Fruit fly (Drosophila melanogaster) whole organism, embryonic: ENCODE results near the gene sv.

Source experiments
- Asciz ChIP-seq: fragments of 200-800 bp; sonication (Bioruptor generic); optimal IDR thresholded peaks from 2 replicates; lab custom pipeline; 2017; ENCODE audit warnings: missing biosample characterization, mild to moderate bottlenecking, missing genetic modification characterization, missing genetic modification reagents
- CG10321 ChIP-seq: fragments of 200-800 bp; sonication (Bioruptor generic); IDR thresholded peaks from 2 replicates; pipeline ENCODE4 v1.3.6; 2022; ENCODE audit warnings: missing biosample characterization, missing genetic modification characterization
- CG11398 ChIP-seq: fragments of 200-800 bp; sonication (Bioruptor generic); optimal IDR thresholded peaks from 2 replicates; lab custom pipeline; 2016; ENCODE audit warnings: missing biosample characterization, missing genetic modification characterization
- CG12071 ChIP-seq: fragments of 200-800 bp; sonication (Bioruptor generic); optimal IDR thresholded peaks from 3 replicates; lab custom pipeline; 2018; ENCODE audit warnings: missing biosample characterization, mild to moderate bottlenecking, missing genetic modification characterization
- CG12391 ChIP-seq: fragments of 200-800 bp; sonication (Bioruptor generic); optimal IDR thresholded peaks from 3 replicates; lab custom pipeline; 2018; ENCODE audit warnings: missing biosample characterization, mild to moderate bottlenecking, missing genetic modification characterization, moderate library complexity
- CG13894 ChIP-seq: fragments of 200-800 bp; sonication (Bioruptor generic); optimal IDR thresholded peaks from 3 replicates; lab custom pipeline; 2018; ENCODE audit warnings: missing biosample characterization, mild to moderate bottlenecking, missing genetic modification characterization, moderate library complexity
- CG15269 ChIP-seq: fragments of 200-800 bp; sonication (Bioruptor generic); optimal IDR thresholded peaks from 2 replicates; lab custom pipeline; 2018; ENCODE audit warnings: missing biosample characterization, mild to moderate bottlenecking, missing genetic modification characterization, moderate library complexity
- CG1602 ChIP-seq: fragments of 200-800 bp; sonication (Bioruptor generic); optimal IDR thresholded peaks from 3 replicates; lab custom pipeline; 2016; ENCODE audit warnings: missing biosample characterization, missing genetic modification characterization
- CG16813 ChIP-seq: fragments of 200-800 bp; sonication (Bioruptor generic); IDR thresholded peaks from 3 replicates; pipeline ENCODE4 v1.3.6; 2022; ENCODE audit warnings: missing biosample characterization, missing genetic modification characterization; ENCODE audit not compliant: partially characterized antibody
- CG17802 ChIP-seq: fragments of 200-800 bp; sonication (Bioruptor generic); optimal IDR thresholded peaks from 2 replicates; lab custom pipeline; 2018; ENCODE audit warnings: missing biosample characterization, mild to moderate bottlenecking, missing genetic modification characterization, moderate library complexity
- CG2120 ChIP-seq: fragments of 200-800 bp; sonication (Bioruptor generic); optimal IDR thresholded peaks from 3 replicates; lab custom pipeline; 2016; ENCODE audit warnings: missing biosample characterization, missing genetic modification characterization
- CG2889 ChIP-seq: fragments of 200-800 bp; sonication (Bioruptor generic); IDR thresholded peaks from 3 replicates; pipeline ENCODE4 v1.3.6; 2022; ENCODE audit warnings: missing biosample characterization, missing genetic modification characterization
- CG31365 ChIP-seq: fragments of 200-800 bp; sonication (Bioruptor generic); optimal IDR thresholded peaks from 2 replicates; lab custom pipeline; 2018; ENCODE audit warnings: missing biosample characterization, mild to moderate bottlenecking, missing genetic modification characterization
- CG34224 ChIP-seq: fragments of 200-800 bp; sonication (Bioruptor generic); IDR thresholded peaks from 3 replicates; pipeline ENCODE4 v1.3.6; 2022; ENCODE audit warnings: missing biosample characterization, missing genetic modification characterization; ENCODE audit not compliant: partially characterized antibody
- CG8290 ChIP-seq, 3 experiments: fragments of 200-800 bp; sonication (Bioruptor generic); optimal IDR thresholded peaks; 2 replicates each; lab custom pipeline; 2016 to 2019; ENCODE audit warnings: missing biosample characterization in 3 of 3, missing genetic modification characterization in 3 of 3, mild to moderate bottlenecking in 2 of 3, moderate library complexity in 1 of 3
- CG9437 ChIP-seq: fragments of 200-800 bp; sonication (Bioruptor generic); optimal IDR thresholded peaks from 2 replicates; lab custom pipeline; 2018; ENCODE audit warnings: missing biosample characterization, mild to moderate bottlenecking, missing genetic modification characterization
- CG9727 ChIP-seq: fragments of 200-800 bp; sonication (Bioruptor generic); optimal IDR thresholded peaks from 3 replicates; lab custom pipeline; 2017; ENCODE audit warnings: missing biosample characterization, mild to moderate bottlenecking, missing genetic modification characterization
- Dref ChIP-seq: fragments of 200-800 bp; sonication (Bioruptor generic); IDR thresholded peaks from 2 replicates; pipeline ENCODE4 v1.3.6; 2022; ENCODE audit warnings: missing biosample characterization, missing genetic modification characterization
- E2f1 ChIP-seq: fragments of 200-800 bp; sonication (Bioruptor generic); IDR thresholded peaks from 2 replicates; pipeline ENCODE4 v1.3.6; 2022; ENCODE audit warnings: missing biosample characterization, missing genetic modification characterization
- Fer2 ChIP-seq: fragments of 200-800 bp; sonication (Bioruptor generic); optimal IDR thresholded peaks from 2 replicates; lab custom pipeline; 2018; ENCODE audit warnings: missing biosample characterization, mild to moderate bottlenecking, missing genetic modification characterization, moderate library complexity
- HmgD ChIP-seq: fragments of 200-800 bp; sonication (Bioruptor generic); optimal IDR thresholded peaks from 3 replicates; lab custom pipeline; 2016; ENCODE audit warnings: missing biosample characterization, missing genetic modification characterization
- Lhr ChIP-seq: fragments of 200-800 bp; sonication (Bioruptor generic); optimal IDR thresholded peaks from 3 replicates; lab custom pipeline; 2017; ENCODE audit warnings: mild to moderate bottlenecking, missing biosample characterization, missing genetic modification reagents, missing genetic modification characterization
- Lim3 ChIP-seq: fragments of 200-800 bp; sonication (Bioruptor generic); IDR thresholded peaks from 2 replicates; pipeline ENCODE4 v1.3.6; 2022; ENCODE audit warnings: missing biosample characterization, missing genetic modification characterization
- Mad ChIP-seq: fragments of 200-800 bp; sonication (Bioruptor generic); optimal IDR thresholded peaks from 2 replicates; lab custom pipeline; 2016; ENCODE audit warnings: missing biosample characterization, missing genetic modification characterization
- NC2β ChIP-seq: fragments of 200-800 bp; sonication (Bioruptor generic); optimal IDR thresholded peaks from 2 replicates; lab custom pipeline; 2016; ENCODE audit warnings: missing biosample characterization, missing genetic modification characterization
- Neu2 ChIP-seq: fragments of 200-800 bp; sonication (Bioruptor generic); optimal IDR thresholded peaks from 3 replicates; lab custom pipeline; 2016; ENCODE audit warnings: missing biosample characterization, missing genetic modification characterization, borderline replicate concordance
- Oaz ChIP-seq: fragments of 200-800 bp; sonication (Bioruptor generic); IDR thresholded peaks from 2 replicates; pipeline ENCODE4 v1.3.6; 2022; ENCODE audit warnings: missing biosample characterization, missing genetic modification characterization
- Ssrp ChIP-seq: fragments of 200-800 bp; sonication (Bioruptor generic); optimal IDR thresholded peaks from 2 replicates; lab custom pipeline; 2018; ENCODE audit warnings: missing biosample characterization, mild to moderate bottlenecking, missing genetic modification characterization, moderate library complexity
- Taf1 ChIP-seq: fragments of 200-800 bp; sonication (Bioruptor generic); IDR thresholded peaks from 2 replicates; pipeline ENCODE4 v1.3.6; 2022; ENCODE audit warnings: missing biosample characterization, missing genetic modification characterization
- Xbp1 ChIP-seq: fragments of 200-800 bp; sonication (Bioruptor generic); optimal IDR thresholded peaks from 3 replicates; lab custom pipeline; 2016; ENCODE audit warnings: missing biosample characterization, mild to moderate bottlenecking, missing genetic modification characterization
- abd-A ChIP-seq: fragments of 200-800 bp; sonication (Bioruptor generic); optimal IDR thresholded peaks from 3 replicates; lab custom pipeline; 2019; ENCODE audit warnings: missing biosample characterization, mild to moderate bottlenecking, missing genetic modification characterization, moderate library complexity
- bbx ChIP-seq: fragments of 200-800 bp; sonication (Bioruptor generic); IDR thresholded peaks from 2 replicates; pipeline ENCODE4 v1.3.6; 2022; ENCODE audit warnings: missing biosample characterization, missing genetic modification characterization; ENCODE audit not compliant: partially characterized antibody
- bigmax ChIP-seq: fragments of 200-800 bp; sonication (Bioruptor generic); optimal IDR thresholded peaks from 2 replicates; lab custom pipeline; 2018; ENCODE audit warnings: missing biosample characterization, mild to moderate bottlenecking, missing genetic modification characterization
- bsh ChIP-seq, 2 experiments: fragments of 200-800 bp; sonication (Bioruptor generic); optimal IDR thresholded peaks; 2 replicates each; lab custom pipeline; 2017 to 2018; ENCODE audit warnings: mild to moderate bottlenecking in 2 of 2, missing biosample characterization in 2 of 2, missing genetic modification characterization in 2 of 2, moderate library complexity in 1 of 2
- corto ChIP-seq: fragments of 200-800 bp; sonication (Bioruptor generic); optimal IDR thresholded peaks from 2 replicates; lab custom pipeline; 2016; ENCODE audit warnings: missing biosample characterization, mild to moderate bottlenecking, missing genetic modification characterization, moderate library complexity
- crol ChIP-seq: fragments of 200-800 bp; sonication (Bioruptor generic); IDR thresholded peaks from 2 replicates; pipeline ENCODE4 v1.3.6; 2022; ENCODE audit warnings: missing biosample characterization, missing genetic modification characterization
- esg ChIP-seq: fragments of 200-800 bp; sonication (Bioruptor generic); conservative IDR thresholded peaks from 2 replicates; pipeline ENCODE4 v1.3.6; 2022; ENCODE audit warnings: missing biosample characterization, missing genetic modification characterization
- grn ChIP-seq: fragments of 200-800 bp; sonication (Bioruptor generic); optimal IDR thresholded peaks from 3 replicates; lab custom pipeline; 2017; ENCODE audit warnings: missing biosample characterization, missing genetic modification characterization
- lab ChIP-seq: fragments of 200-800 bp; sonication (Bioruptor generic); optimal IDR thresholded peaks from 3 replicates; lab custom pipeline; 2017; ENCODE audit warnings: missing biosample characterization, missing genetic modification characterization, mild to moderate bottlenecking, moderate library complexity, missing genetic modification reagents
- nerfin-2 ChIP-seq: fragments of 200-800 bp; sonication (Bioruptor generic); IDR thresholded peaks from 2 replicates; pipeline ENCODE4 v1.3.6; 2022; ENCODE audit warnings: missing biosample characterization, missing genetic modification characterization; ENCODE audit not compliant: partially characterized antibody
- nmo ChIP-seq: fragments of 200-800 bp; sonication (Bioruptor generic); optimal IDR thresholded peaks from 2 replicates; lab custom pipeline; 2018; ENCODE audit warnings: missing biosample characterization, mild to moderate bottlenecking, missing genetic modification characterization, moderate library complexity
- prd ChIP-seq, 3 experiments: fragments of >200 bp in 2 of 3; fragments of 200-800 bp in 1 of 3; sonication (Bioruptor generic) in 1 of 3; optimal IDR thresholded peaks in 2 of 3; IDR thresholded peaks in 1 of 3; 2 replicates in 2 of 3; 3 replicates in 1 of 3; pipeline versions ENCODE4 v1.3.6 to Lab custom; 2017 to 2022; ENCODE audit warnings: missing biosample characterization in 1 of 3, missing genetic modification characterization in 1 of 3
- shn ChIP-seq: fragments of 200-800 bp; sonication (Bioruptor generic); optimal IDR thresholded peaks from 3 replicates; lab custom pipeline; 2016; ENCODE audit warnings: missing biosample characterization, missing genetic modification characterization
- sisA ChIP-seq: fragments of 200-800 bp; sonication (Bioruptor generic); IDR thresholded peaks from 2 replicates; pipeline ENCODE4 v1.3.6; 2022; ENCODE audit warnings: missing biosample characterization, missing genetic modification characterization
- sna ChIP-seq: fragments of 200-800 bp; sonication (Bioruptor generic); IDR thresholded peaks from 2 replicates; pipeline ENCODE4 v1.3.6; 2022; ENCODE audit warnings: missing biosample characterization, missing genetic modification characterization; ENCODE audit not compliant: partially characterized antibody
- so ChIP-seq: fragments of 200-800 bp; sonication (Bioruptor generic); IDR thresholded peaks from 3 replicates; pipeline ENCODE4 v1.3.6; 2022; ENCODE audit warnings: missing biosample characterization, missing genetic modification characterization
- ttk ChIP-seq: fragments of 200-800 bp; sonication (Bioruptor generic); IDR thresholded peaks from 2 replicates; pipeline ENCODE4 v2.1.2; 2022; ENCODE audit warnings: missing biosample characterization, missing genetic modification characterization
- zfh2 ChIP-seq: fragments of 200-800 bp; sonication (Bioruptor generic); optimal IDR thresholded peaks from 2 replicates; lab custom pipeline; 2016; ENCODE audit warnings: missing biosample characterization, missing genetic modification characterization

sv gene

DNA sequence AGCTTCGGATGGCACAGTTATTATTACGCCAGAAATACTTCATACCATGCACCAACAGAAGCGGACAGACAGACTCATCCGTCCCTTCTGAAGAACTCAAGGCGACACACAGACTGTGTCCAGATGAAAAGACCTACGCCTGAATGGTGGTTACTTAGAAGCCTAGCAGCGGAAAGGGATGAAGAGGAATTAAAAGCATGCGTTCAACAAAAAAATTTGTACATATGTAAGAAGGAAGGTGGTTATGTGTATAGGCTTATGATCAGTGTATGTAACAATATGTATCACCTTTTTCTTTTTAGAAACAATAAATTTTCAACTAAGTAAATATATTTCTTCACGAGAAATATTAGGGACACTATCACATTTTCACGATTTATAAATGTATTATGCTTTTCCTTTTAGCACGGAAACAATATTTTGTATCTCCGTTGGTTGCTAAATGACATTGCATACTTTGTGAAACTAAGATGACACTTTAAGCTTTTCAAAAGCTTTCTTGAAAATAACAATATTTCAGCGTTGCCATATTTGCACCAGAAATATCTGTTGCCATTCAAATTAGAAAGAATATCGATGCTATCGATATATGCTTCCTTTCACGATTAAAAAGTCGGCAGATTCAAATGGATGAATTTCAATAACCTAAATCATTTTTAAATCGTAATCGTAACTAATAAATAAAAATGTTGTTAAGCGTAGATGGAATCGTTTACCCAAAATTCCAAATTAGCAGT is 4.1 kb upstream of the sv start, which contains the start of gene Actbeta (continued):
- TF ChIP-seq nmo, result no peak
- no peak for TF ChIP-seq Asciz
- peak; percentile 80 for TF ChIP-seq CG16813 (GFP tag; lab: Robert Waterston, UW)
- TF ChIP-seq crol (GFP tag; lab: Robert Waterston, UW), result no peak
- TF ChIP-seq CG2120, result no peak
- TF ChIP-seq zfh2 (GFP tag; lab: Kevin White, UChicago), result no peak
- TF ChIP-seq CG31365 (tag; lab: Kevin White, UChicago), result no peak
- TF ChIP-seq shn (GFP tag; lab: Kevin White, UChicago), result no peak
- TF ChIP-seq sisA, result no peak
- TF ChIP-seq CG15269, result no peak
- no peak for TF ChIP-seq E2f1 (GFP tag; lab: Robert Waterston, UW)
- no peak for TF ChIP-seq HmgD (GFP tag; lab: Kevin White, UChicago)
- no peak for TF ChIP-seq prd (optimal IDR thresholded peaks at IDR 0.05; lab: Kevin White, UChicago)
- TF ChIP-seq prd (GFP tag; IDR thresholded peaks at IDR 0.05; lab: Robert Waterston, UW), result no peak
- TF ChIP-seq CG17802 (tag; lab: Kevin White, UChicago), result no peak
- TF ChIP-seq Lhr (GFP tag; lab: Kevin White, UChicago), result peak; percentile 97
- no peak for TF ChIP-seq lab
- TF ChIP-seq abd-A, result no peak
- no peak for TF ChIP-seq ttk (GFP tag; lab: Robert Waterston, UW)
- no peak for TF ChIP-seq CG13894 (tag; lab: Kevin White, UChicago)
- no peak for TF ChIP-seq CG9437 (GFP tag; lab: Kevin White, UChicago)
- no peak for TF ChIP-seq Mad (GFP tag; lab: Kevin White, UChicago)
- no peak for TF ChIP-seq CG12071 (GFP tag; lab: Kevin White, UChicago)
- TF ChIP-seq CG12391 (tag; lab: Kevin White, UChicago), result no peak
- peak; percentile 94 for TF ChIP-seq CG34224
- TF ChIP-seq Taf1 (GFP tag; lab: Robert Waterston, UW), result no peak
- peak; percentile 87 for TF ChIP-seq Dref (GFP tag; lab: Robert Waterston, UW)
- TF ChIP-seq corto, result no peak
- no peak for TF ChIP-seq Lim3
- TF ChIP-seq nerfin-2 (GFP tag; lab: Robert Waterston, UW), result peak; percentile 80
- TF ChIP-seq bigmax (GFP tag; lab: Kevin White, UChicago), result peak; percentile 19
- no peak for TF ChIP-seq esg (GFP tag; lab: Robert Waterston, UW)
- no peak for TF ChIP-seq bsh (GFP tag; optimal IDR thresholded peaks at IDR 0.05; lab: Kevin White, UChicago)
- TF ChIP-seq NC2β, result no peak
- TF ChIP-seq sna, result peak; percentile 87
- no peak for TF ChIP-seq grn (GFP tag; lab: Kevin White, UChicago)
- no peak for TF ChIP-seq so (GFP tag; lab: Robert Waterston, UW)
- no peak for TF ChIP-seq CG2889
- no peak for TF ChIP-seq Ssrp (tag; lab: Kevin White, UChicago)
- peak; percentile 24 for TF ChIP-seq CG8290 (GFP tag; optimal IDR thresholded peaks at IDR 0.05; lab: Kevin White, UChicago)
- peak in 1 of 2 experiments; percentile 20 for TF ChIP-seq CG8290 (tag; optimal IDR thresholded peaks at IDR 0.05; lab: Kevin White, UChicago)
- no peak for TF ChIP-seq Xbp1 (GFP tag; lab: Kevin White, UChicago)
- no peak for TF ChIP-seq CG9727 (GFP tag; lab: Kevin White, UChicago)
- TF ChIP-seq Fer2, result no peak
- TF ChIP-seq CG1602, result no peak
- peak; percentile 48 for TF ChIP-seq Neu2 (GFP tag; lab: Kevin White, UChicago)
- TF ChIP-seq CG10321 (GFP tag; lab: Robert Waterston, UW), result no peak
- peak; percentile 94 for TF ChIP-seq bbx (GFP tag; lab: Robert Waterston, UW)
- TF ChIP-seq CG11398 (GFP tag; lab: Kevin White, UChicago), result no peak
- TF ChIP-seq Oaz (GFP tag; lab: Robert Waterston, UW), result no peak
